Fruit fly (Drosophila melanogaster) whole organism, prepupa: ENCODE measurements around the gene CG9641.

Experiments used
- CG11294 ChIP-seq: fragments of 200-800 bp; sonication (Bioruptor generic); IDR thresholded peaks from 2 replicates; pipeline ENCODE4 v1.3.6; 2022; ENCODE audit warnings: missing biosample characterization, missing genetic modification characterization
- CG11762 ChIP-seq: fragments of 200-800 bp; sonication (Bioruptor generic); optimal IDR thresholded peaks from 3 replicates; lab custom pipeline; 2016; ENCODE audit warnings: missing biosample characterization, missing genetic modification characterization; ENCODE audit not compliant: insufficient read depth
- CG11902 ChIP-seq: fragments of 200-800 bp; sonication (Bioruptor generic); optimal IDR thresholded peaks from 3 replicates; lab custom pipeline; 2016; ENCODE audit warnings: missing biosample characterization, missing genetic modification characterization
- CG1621 ChIP-seq: fragments of 200-800 bp; sonication (Bioruptor generic); optimal IDR thresholded peaks from 3 replicates; lab custom pipeline; 2018; ENCODE audit warnings: missing biosample characterization, mild to moderate bottlenecking, missing genetic modification characterization
- CG16779 ChIP-seq: fragments of 200-800 bp; sonication (Bioruptor generic); optimal IDR thresholded peaks from 3 replicates; lab custom pipeline; 2017; ENCODE audit warnings: missing biosample characterization, mild to moderate bottlenecking, missing genetic modification characterization
- CG31627 ChIP-seq: fragments of 200-800 bp; sonication (Bioruptor generic); optimal IDR thresholded peaks from 3 replicates; lab custom pipeline; 2016; ENCODE audit warnings: missing biosample characterization, missing genetic modification characterization
- CG34406 ChIP-seq: fragments of 200-800 bp; sonication (Bioruptor generic); optimal IDR thresholded peaks from 3 replicates; lab custom pipeline; 2016; ENCODE audit warnings: missing biosample characterization, missing genetic modification characterization
- CG3919 ChIP-seq: fragments of 200-800 bp; sonication (Bioruptor generic); optimal IDR thresholded peaks from 3 replicates; lab custom pipeline; 2016; ENCODE audit warnings: missing biosample characterization, missing genetic modification characterization
- CG6163 ChIP-seq: fragments of 200-800 bp; sonication (Bioruptor generic); IDR thresholded peaks from 3 replicates; pipeline ENCODE4 v1.3.6; 2022; ENCODE audit warnings: missing biosample characterization, missing genetic modification characterization
- CG6792 ChIP-seq: fragments of 200-800 bp; sonication (Bioruptor generic); optimal IDR thresholded peaks from 3 replicates; lab custom pipeline; 2016; ENCODE audit warnings: missing biosample characterization, missing genetic modification characterization
- CG6808 ChIP-seq: fragments of 200-800 bp; sonication (Bioruptor generic); optimal IDR thresholded peaks from 3 replicates; lab custom pipeline; 2017; ENCODE audit warnings: missing biosample characterization, missing genetic modification characterization, mild to moderate bottlenecking, moderate library complexity, missing genetic modification reagents
- CG6854 ChIP-seq: fragments of 200-800 bp; sonication (Bioruptor generic); optimal IDR thresholded peaks from 2 replicates; lab custom pipeline; 2017; ENCODE audit warnings: missing biosample characterization, mild to moderate bottlenecking, missing genetic modification characterization
- CG8319 ChIP-seq: fragments of 200-800 bp; sonication (Bioruptor generic); optimal IDR thresholded peaks from 3 replicates; lab custom pipeline; 2016; ENCODE audit warnings: missing biosample characterization, missing genetic modification characterization
- CG8632 ChIP-seq: fragments of 200-800 bp; sonication (Bioruptor generic); optimal IDR thresholded peaks from 3 replicates; lab custom pipeline; 2016; ENCODE audit warnings: missing biosample characterization, missing genetic modification characterization
- CG9139 ChIP-seq: fragments of 200-800 bp; sonication (Bioruptor generic); optimal IDR thresholded peaks from 3 replicates; lab custom pipeline; 2017; ENCODE audit warnings: missing biosample characterization, mild to moderate bottlenecking, missing genetic modification characterization
- Eip78C ChIP-seq: fragments of 200-800 bp; sonication (Bioruptor generic); peaks from one replicate; lab custom pipeline; 2016; ENCODE audit warnings: missing biosample characterization, missing genetic modification characterization
- Eip93F ChIP-seq: fragments of 200-800 bp; sonication (Bioruptor generic); optimal IDR thresholded peaks from 2 replicates; lab custom pipeline; 2016; ENCODE audit warnings: missing biosample characterization, mild to moderate bottlenecking, missing genetic modification characterization
- Ets21C ChIP-seq: fragments of 200-800 bp; sonication (Bioruptor generic); optimal IDR thresholded peaks from 3 replicates; lab custom pipeline; 2016; ENCODE audit warnings: missing biosample characterization, missing genetic modification characterization
- Gug ChIP-seq: fragments of 200-800 bp; sonication (Bioruptor generic); IDR thresholded peaks from 2 replicates; pipeline ENCODE4 v1.3.6; 2022; ENCODE audit warnings: missing biosample characterization, missing genetic modification characterization
- Hr38 ChIP-seq: sonication (Bioruptor generic); optimal IDR thresholded peaks from 2 replicates; lab custom pipeline; 2016; ENCODE audit warnings: missing biosample characterization, missing genetic modification characterization
- Hr4 ChIP-seq: fragments of 200-800 bp; sonication (Bioruptor generic); optimal IDR thresholded peaks from 3 replicates; lab custom pipeline; 2016; ENCODE audit warnings: missing biosample characterization, missing genetic modification characterization
- Lpt ChIP-seq: fragments of 200-800 bp; sonication (Bioruptor generic); optimal IDR thresholded peaks from 3 replicates; lab custom pipeline; 2016; ENCODE audit warnings: missing biosample characterization, missing genetic modification characterization
- Smox ChIP-seq: fragments of 200-800 bp; sonication (Bioruptor generic); optimal IDR thresholded peaks from 3 replicates; lab custom pipeline; 2016; ENCODE audit warnings: missing biosample characterization, missing genetic modification characterization
- Sox102F ChIP-seq: fragments of 200-800 bp; sonication (Bioruptor generic); optimal IDR thresholded peaks from 2 replicates; lab custom pipeline; 2016; ENCODE audit warnings: missing biosample characterization, mild to moderate bottlenecking, missing genetic modification characterization
- Sox14 ChIP-seq: fragments of 200-800 bp; sonication (Bioruptor generic); optimal IDR thresholded peaks from 3 replicates; lab custom pipeline; 2016; ENCODE audit warnings: missing biosample characterization, missing genetic modification characterization
- achi ChIP-seq: fragments of 200-800 bp; sonication (Bioruptor generic); optimal IDR thresholded peaks from 3 replicates; lab custom pipeline; 2016; ENCODE audit warnings: missing biosample characterization, missing genetic modification characterization
- cyc ChIP-seq: fragments of 200-800 bp; sonication (Bioruptor generic); optimal IDR thresholded peaks from 3 replicates; lab custom pipeline; 2016; ENCODE audit warnings: missing biosample characterization, missing genetic modification characterization
- fd59A ChIP-seq: fragments of 200-800 bp; sonication (Bioruptor generic); optimal IDR thresholded peaks from 2 replicates; lab custom pipeline; 2017; ENCODE audit warnings: missing biosample characterization, mild to moderate bottlenecking, missing genetic modification characterization, missing genetic modification reagents
- fd85E ChIP-seq: fragments of 200-800 bp; sonication (Bioruptor generic); optimal IDR thresholded peaks from 3 replicates; lab custom pipeline; 2016; ENCODE audit warnings: missing biosample characterization, missing genetic modification characterization
- lz ChIP-seq: fragments of 200-800 bp; sonication (Bioruptor generic); optimal IDR thresholded peaks from 3 replicates; lab custom pipeline; 2016; ENCODE audit warnings: missing biosample characterization, missing genetic modification characterization
- net ChIP-seq: fragments of 200-800 bp; sonication (Bioruptor generic); optimal IDR thresholded peaks from 3 replicates; lab custom pipeline; 2016; ENCODE audit warnings: missing biosample characterization, missing genetic modification characterization
- pdm3 ChIP-seq: fragments of 200-800 bp; sonication (Bioruptor generic); optimal IDR thresholded peaks from 3 replicates; lab custom pipeline; 2016; ENCODE audit warnings: missing biosample characterization, missing genetic modification characterization
- salr ChIP-seq, 2 experiments: fragments of 200-800 bp; sonication (Bioruptor generic); optimal IDR thresholded peaks; 3 replicates each; lab custom pipeline; 2016 to 2018; ENCODE audit warnings: missing biosample characterization in 2 of 2, missing genetic modification characterization in 2 of 2, mild to moderate bottlenecking in 1 of 2
- spab ChIP-seq: fragments of 200-800 bp; sonication (Bioruptor generic); optimal IDR thresholded peaks from 2 replicates; lab custom pipeline; 2017; ENCODE audit warnings: missing biosample characterization, mild to moderate bottlenecking, missing genetic modification characterization, missing genetic modification reagents
- ss ChIP-seq, 2 experiments: fragments of 200-800 bp; sonication (Bioruptor generic); optimal IDR thresholded peaks; 2 replicates in 1 of 2; 3 replicates in 1 of 2; lab custom pipeline; 2017 to 2018; ENCODE audit warnings: mild to moderate bottlenecking in 2 of 2, missing biosample characterization in 2 of 2, missing genetic modification characterization in 2 of 2, moderate library complexity in 1 of 2
- vri ChIP-seq: fragments of 200-800 bp; sonication (Bioruptor generic); optimal IDR thresholded peaks from 3 replicates; lab custom pipeline; 2016; ENCODE audit warnings: missing biosample characterization, mild to moderate bottlenecking, missing genetic modification characterization

Gene CG9641

DNA sequence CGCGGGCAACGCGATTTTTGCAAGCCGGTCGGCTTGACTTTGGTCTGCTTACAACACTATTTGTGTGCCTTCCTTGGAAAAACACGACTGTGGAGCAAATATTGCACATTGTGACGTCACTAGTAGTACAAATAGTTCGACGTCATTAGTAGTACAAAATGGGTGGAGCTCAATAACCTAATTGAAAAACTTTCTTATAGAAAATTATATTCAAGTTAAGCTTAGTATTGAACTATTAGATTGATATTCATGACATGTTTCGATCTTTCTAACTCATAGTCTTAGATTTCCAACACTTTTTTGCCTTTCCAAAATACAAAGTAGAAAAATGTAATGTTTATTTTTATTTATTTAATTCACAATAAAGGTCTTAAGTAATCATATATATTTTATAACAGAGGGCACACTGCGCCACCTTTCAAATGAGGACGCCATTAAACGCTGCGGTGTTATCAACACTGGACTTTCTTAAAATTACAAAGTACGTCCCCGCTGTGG is 4.2 kb downstream of the CG9641 start, which contains the start of the genes Rrp1 and gammaTub23C (continued):
- TF ChIP-seq spab (GFP tag; lab: Kevin White, UChicago) (peak; percentile 84), Sox102F (peak; percentile 84), CG16779 (tag; lab: Kevin White, UChicago) (no peak), fd59A (peak; percentile 88), Ets21C (peak; percentile 80), CG11902 (GFP tag; lab: Kevin White, UChicago) (peak; percentile 93), CG34406 (peak; percentile 90), CG6163 (GFP tag; lab: Robert Waterston, UW) (peak; percentile 76), vri (GFP tag; lab: Kevin White, UChicago) (no peak), salr (GFP tag; optimal IDR thresholded peaks at IDR 0.05; lab: Kevin White, UChicago) (peak in 1 of 2 experiments; percentile 53), Sox14 (GFP tag; lab: Kevin White, UChicago) (peak; percentile 87), Hr4 (GFP tag; lab: Kevin White, UChicago) (peak; percentile 91), lz (GFP tag; lab: Kevin White, UChicago) (peak; percentile 89), CG11762 (peak; percentile 90), CG6854 (peak; percentile 40), Smox (GFP tag; lab: Kevin White, UChicago) (peak; percentile 85), Eip78C (GFP tag; lab: Kevin White, UChicago) (peak; percentile 97), CG6808 (peak; percentile 90), fd85E (GFP tag; lab: Kevin White, UChicago) (no peak), CG11294 (GFP tag; lab: Robert Waterston, UW) (peak; percentile 76), CG6792 (GFP tag; lab: Kevin White, UChicago) (peak; percentile 89), achi (GFP tag; lab: Kevin White, UChicago) (peak; percentile 91), Eip93F (GFP tag; lab: Kevin White, UChicago) (peak; percentile 54), CG9139 (GFP tag; lab: Kevin White, UChicago) (peak; percentile 68), net (GFP tag; lab: Kevin White, UChicago) (peak; percentile 89), Gug (GFP tag; lab: Robert Waterston, UW) (peak; percentile 66), CG1621 (tag; lab: Kevin White, UChicago) (peak; percentile 66), Hr38 (GFP tag; lab: Kevin White, UChicago) (no peak), CG31627 (peak; percentile 90)

DNA sequence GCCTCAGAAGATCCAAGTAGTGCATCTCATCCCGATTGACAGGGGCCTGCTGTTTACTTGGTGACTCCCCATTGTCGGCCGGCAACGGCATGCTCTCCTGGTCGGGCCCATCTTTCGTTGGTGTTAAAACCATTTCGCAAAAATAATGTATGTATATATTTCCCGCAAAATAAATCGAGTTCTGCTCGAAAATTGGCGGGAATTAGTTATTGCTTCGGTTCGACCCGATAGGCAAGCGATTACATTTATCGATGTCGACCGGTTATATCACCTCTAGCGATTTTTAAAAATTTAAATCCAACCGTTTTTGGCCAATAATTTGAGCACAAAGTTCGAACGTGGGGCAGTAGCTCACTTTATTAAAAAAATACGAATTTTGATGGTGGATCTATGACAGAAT is 7.2 kb downstream of the CG9641 start, which contains the start of gene Ts:
Gene Ts (minus strand): TSS at position 201 of the 400 bp plus-strand sequence.
- no peak for TF ChIP-seq ss (GFP tag; optimal IDR thresholded peaks at IDR 0.05; lab: Kevin White, UChicago)
- no peak for TF ChIP-seq pdm3 (GFP tag; lab: Kevin White, UChicago)
- TF ChIP-seq CG11762 = no peak
- no peak for TF ChIP-seq CG6163 (GFP tag; lab: Robert Waterston, UW)
- TF ChIP-seq CG3919 (GFP tag; lab: Kevin White, UChicago) = no peak
- TF ChIP-seq Eip93F (GFP tag; lab: Kevin White, UChicago) = no peak
- no peak for TF ChIP-seq spab (GFP tag; lab: Kevin White, UChicago)
- TF ChIP-seq achi (GFP tag; lab: Kevin White, UChicago) = no peak
- no peak for TF ChIP-seq cyc (GFP tag; lab: Kevin White, UChicago)
- no peak for TF ChIP-seq CG6808
- no peak for TF ChIP-seq CG16779 (tag; lab: Kevin White, UChicago)
- TF ChIP-seq CG8319 (GFP tag; lab: Kevin White, UChicago) = no peak
- no peak for TF ChIP-seq salr (GFP tag; optimal IDR thresholded peaks at IDR 0.05; lab: Kevin White, UChicago)
- no peak for TF ChIP-seq fd59A

DNA sequence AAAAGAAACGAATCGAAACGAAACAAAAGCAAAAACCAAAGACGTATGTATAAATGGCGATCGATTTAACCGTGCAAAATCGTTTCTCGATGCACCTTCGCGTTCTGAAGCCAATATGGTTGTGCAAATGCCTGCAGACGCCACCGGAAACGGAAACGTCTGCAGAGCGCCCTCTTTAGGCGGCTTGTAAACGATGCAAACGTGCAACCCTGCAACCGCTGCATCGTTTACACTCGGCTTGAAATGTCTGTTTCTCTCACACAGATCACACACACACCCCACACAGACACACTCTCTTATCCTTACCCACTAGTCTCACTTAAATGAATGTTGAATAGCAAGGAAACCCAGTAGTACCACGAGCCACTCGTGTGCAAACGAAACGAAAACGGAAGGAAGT is 9.7 kb downstream of the CG9641 start:
- TF ChIP-seq CG6163 (GFP tag; lab: Robert Waterston, UW) (0 out of 3 replicates have a peak, but pooled peaks have one; percentile 24), Lpt (no peak), CG8632 (GFP tag; lab: Kevin White, UChicago) (no peak), CG11762 (no peak)
